Worm (Caenorhabditis elegans): Measurements from ENCODE around the gene F43C11.1.

Gene F43C11.1

ce11 chrII:2403984-2404383 lies 47.1 kb downstream of the F43C11.1 start, which contains the start of gene F16G10.1:
TSS of gene F16G10.1 (plus strand) at chrII:2404284.
- TF ChIP-seq fax-1 (tag; optimal IDR thresholded peaks at IDR 0.05) = no peak
- no peak for TF ChIP-seq pha-4 (tag; optimal IDR thresholded peaks at IDR 0.05)
- no peak for TF ChIP-seq hlh-15 (tag; optimal IDR thresholded peaks at IDR 0.05)
- TF ChIP-seq syd-9 (tag; optimal IDR thresholded peaks at IDR 0.05) = no peak
- no peak for TF ChIP-seq ets-4 (tag; optimal IDR thresholded peaks at IDR 0.05)

Data from whole organism, late embryonic.